Fruit fly (Drosophila melanogaster) whole organism, embryonic: ENCODE measurements around the gene elB.

ENCODE experiments used
- Abd-B ChIP-seq: fragments of 200-800 bp; sonication (Bioruptor generic); optimal IDR thresholded peaks from 2 replicates; lab custom pipeline; 2018; ENCODE audit warnings: missing biosample characterization, mild to moderate bottlenecking, missing genetic modification characterization, moderate library complexity
- Adf1 ChIP-seq: fragments of 200-800 bp; sonication (Bioruptor generic); IDR thresholded peaks from 2 replicates; pipeline ENCODE4 v1.3.6; 2022; ENCODE audit warnings: missing biosample characterization, missing genetic modification characterization
- BtbVII ChIP-seq: fragments of 200-800 bp; sonication (Bioruptor generic); optimal IDR thresholded peaks from 3 replicates; lab custom pipeline; 2017; ENCODE audit warnings: missing biosample characterization, mild to moderate bottlenecking, missing genetic modification characterization
- CG11560 ChIP-seq: fragments of 200-800 bp; sonication (Bioruptor generic); IDR thresholded peaks from 3 replicates; pipeline ENCODE4 v1.3.6; 2022; ENCODE audit warnings: missing biosample characterization, missing genetic modification characterization
- CG12391 ChIP-seq: fragments of 200-800 bp; sonication (Bioruptor generic); optimal IDR thresholded peaks from 3 replicates; lab custom pipeline; 2018; ENCODE audit warnings: missing biosample characterization, mild to moderate bottlenecking, missing genetic modification characterization, moderate library complexity
- CG14441 ChIP-seq: fragments of 200-800 bp; sonication (Bioruptor generic); IDR thresholded peaks from 2 replicates; pipeline ENCODE4 v1.3.6; 2022; ENCODE audit warnings: missing biosample characterization, missing genetic modification characterization
- CG14965 ChIP-seq: fragments of 200-800 bp; sonication (Bioruptor generic); optimal IDR thresholded peaks from 2 replicates; lab custom pipeline; 2016; ENCODE audit warnings: missing biosample characterization, missing genetic modification characterization, borderline replicate concordance
- CG15479 ChIP-seq: fragments of 200-800 bp; sonication (Bioruptor generic); optimal IDR thresholded peaks from 3 replicates; lab custom pipeline; 2019; ENCODE audit warnings: missing biosample characterization, mild to moderate bottlenecking, missing genetic modification characterization, moderate library complexity
- CG2712 ChIP-seq: fragments of 200-800 bp; optimal IDR thresholded peaks from 3 replicates; lab custom pipeline; 2019; ENCODE audit warnings: missing biosample characterization, mild to moderate bottlenecking, missing genetic modification characterization, moderate library complexity
- CG31224 ChIP-seq: fragments of 200-800 bp; sonication (Bioruptor generic); IDR thresholded peaks from 2 replicates; pipeline ENCODE4 v1.3.6; 2022; ENCODE audit warnings: missing biosample characterization, missing genetic modification characterization
- CG4360 ChIP-seq: fragments of 200-800 bp; sonication (Bioruptor generic); IDR thresholded peaks from 2 replicates; pipeline ENCODE4 v1.3.6; 2022; ENCODE audit warnings: missing biosample characterization, missing genetic modification characterization
- CG6689 ChIP-seq: fragments of 200-800 bp; sonication (Bioruptor generic); IDR thresholded peaks from 2 replicates; pipeline ENCODE4 v1.3.6; 2022; ENCODE audit warnings: missing biosample characterization, missing genetic modification characterization
- CG7271 ChIP-seq: fragments of 200-800 bp; sonication (Bioruptor generic); optimal IDR thresholded peaks from 2 replicates; lab custom pipeline; 2018; ENCODE audit warnings: missing biosample characterization, mild to moderate bottlenecking, missing genetic modification characterization, moderate library complexity
- CG9437 ChIP-seq: fragments of 200-800 bp; sonication (Bioruptor generic); optimal IDR thresholded peaks from 2 replicates; lab custom pipeline; 2018; ENCODE audit warnings: missing biosample characterization, mild to moderate bottlenecking, missing genetic modification characterization
- D ChIP-seq, 2 experiments: fragments of 200-800 bp in 1 of 2; fragments of >200 bp in 1 of 2; sonication (Bioruptor generic) in 1 of 2; optimal IDR thresholded peaks; 2 replicates in 1 of 2; 3 replicates in 1 of 2; lab custom pipeline; 2017; ENCODE audit warnings: mild to moderate bottlenecking in 1 of 2, missing biosample characterization in 1 of 2, missing genetic modification characterization in 1 of 2, missing genetic modification reagents in 1 of 2
- Hey ChIP-seq: fragments of 200-800 bp; sonication (Bioruptor generic); optimal IDR thresholded peaks from 3 replicates; lab custom pipeline; 2018; ENCODE audit warnings: missing biosample characterization, mild to moderate bottlenecking, missing genetic modification characterization
- Kr ChIP-seq: fragments of 200-800 bp; sonication (Bioruptor generic); optimal IDR thresholded peaks from 2 replicates; lab custom pipeline; 2017; ENCODE audit warnings: missing biosample characterization, mild to moderate bottlenecking, missing genetic modification characterization
- Neu2 ChIP-seq: fragments of 200-800 bp; sonication (Bioruptor generic); optimal IDR thresholded peaks from 3 replicates; lab custom pipeline; 2016; ENCODE audit warnings: missing biosample characterization, missing genetic modification characterization, borderline replicate concordance
- ac ChIP-seq: fragments of 200-800 bp; sonication (Bioruptor generic); optimal IDR thresholded peaks from 3 replicates; lab custom pipeline; 2017; ENCODE audit warnings: missing biosample characterization, mild to moderate bottlenecking, missing genetic modification characterization
- ara ChIP-seq: fragments of 200-800 bp; sonication (Bioruptor generic); IDR thresholded peaks from 2 replicates; pipeline ENCODE4 v1.3.6; 2022; ENCODE audit warnings: missing biosample characterization, missing genetic modification characterization
- cad ChIP-seq: fragments of >200 bp; optimal IDR thresholded peaks from 2 replicates; lab custom pipeline; 2017; ENCODE audit warnings: missing biosample characterization, missing genetic modification characterization
- caup ChIP-seq: fragments of 200-800 bp; sonication (Bioruptor generic); optimal IDR thresholded peaks from 3 replicates; lab custom pipeline; 2017; ENCODE audit warnings: missing biosample characterization, mild to moderate bottlenecking, missing genetic modification characterization, moderate library complexity; ENCODE audit not compliant: severe bottlenecking
- cg ChIP-seq: fragments of 200-800 bp; sonication (Bioruptor generic); optimal IDR thresholded peaks from 3 replicates; lab custom pipeline; 2019; ENCODE audit warnings: missing biosample characterization, mild to moderate bottlenecking, missing genetic modification characterization, moderate library complexity
- da ChIP-seq: fragments of 200-800 bp; sonication (Bioruptor generic); optimal IDR thresholded peaks from 2 replicates; lab custom pipeline; 2016; ENCODE audit warnings: missing biosample characterization, missing genetic modification characterization
- eyg ChIP-seq: fragments of 200-800 bp; sonication (Bioruptor generic); optimal IDR thresholded peaks from 3 replicates; lab custom pipeline; 2016; ENCODE audit warnings: missing biosample characterization, missing genetic modification characterization
- ftz-f1 ChIP-seq: fragments of 200-800 bp; sonication (Bioruptor generic); optimal IDR thresholded peaks from 2 replicates; lab custom pipeline; 2016; ENCODE audit warnings: missing biosample characterization, missing genetic modification characterization
- gsb-n ChIP-seq: fragments of 200-800 bp; sonication (Bioruptor generic); optimal IDR thresholded peaks from 3 replicates; lab custom pipeline; 2018; ENCODE audit warnings: missing biosample characterization, mild to moderate bottlenecking, missing genetic modification characterization
- hth ChIP-seq: fragments of >200 bp; optimal IDR thresholded peaks from 2 replicates; lab custom pipeline; 2017; ENCODE audit warnings: inconsistent platforms
- kni ChIP-seq: fragments of 200-800 bp; sonication (Bioruptor generic); optimal IDR thresholded peaks from 3 replicates; lab custom pipeline; 2017; ENCODE audit warnings: mild to moderate bottlenecking, missing biosample characterization, missing genetic modification reagents, missing genetic modification characterization
- lmd ChIP-seq: fragments of 200-800 bp; sonication (Bioruptor generic); IDR thresholded peaks from 2 replicates; pipeline ENCODE4 v1.3.6; 2022; ENCODE audit warnings: missing biosample characterization, missing genetic modification characterization
- lov ChIP-seq, 2 experiments: fragments of 200-800 bp in 1 of 2; fragments of >200 bp in 1 of 2; sonication (Bioruptor generic) in 1 of 2; IDR thresholded peaks in 1 of 2; optimal IDR thresholded peaks in 1 of 2; 2 replicates in 1 of 2; 3 replicates in 1 of 2; pipeline versions ENCODE4 v1.3.6 to Lab custom; 2017 to 2022; ENCODE audit warnings: missing biosample characterization in 1 of 2, missing genetic modification characterization in 1 of 2
- odd ChIP-seq: fragments of 200-800 bp; sonication (Bioruptor generic); optimal IDR thresholded peaks from 2 replicates; lab custom pipeline; 2017; ENCODE audit warnings: missing biosample characterization, mild to moderate bottlenecking, missing genetic modification characterization
- prd ChIP-seq, 3 experiments: fragments of >200 bp in 2 of 3; fragments of 200-800 bp in 1 of 3; sonication (Bioruptor generic) in 1 of 3; optimal IDR thresholded peaks in 2 of 3; IDR thresholded peaks in 1 of 3; 2 replicates in 2 of 3; 3 replicates in 1 of 3; pipeline versions ENCODE4 v1.3.6 to Lab custom; 2017 to 2022; ENCODE audit warnings: missing biosample characterization in 1 of 3, missing genetic modification characterization in 1 of 3
- pros ChIP-seq: fragments of 200-800 bp; sonication (Bioruptor generic); optimal IDR thresholded peaks from 3 replicates; lab custom pipeline; 2019; ENCODE audit warnings: missing biosample characterization, mild to moderate bottlenecking, missing genetic modification characterization, moderate library complexity
- stc ChIP-seq: fragments of 200-800 bp; sonication (Bioruptor generic); IDR thresholded peaks from 2 replicates; pipeline ENCODE4 v1.3.6; 2022; ENCODE audit warnings: missing biosample characterization, missing genetic modification characterization
- tll ChIP-seq, 2 experiments: fragments of 200-800 bp in 1 of 2; fragments of >200 bp in 1 of 2; sonication (Bioruptor generic) in 1 of 2; optimal IDR thresholded peaks; 2 replicates each; lab custom pipeline; 2017 to 2019; ENCODE audit warnings: missing biosample characterization in 2 of 2, missing genetic modification characterization in 2 of 2, mild to moderate bottlenecking in 1 of 2, moderate library complexity in 1 of 2
- twi ChIP-seq: fragments of 200-800 bp; optimal IDR thresholded peaks from 2 replicates; lab custom pipeline; 2019; ENCODE audit warnings: missing biosample characterization, mild to moderate bottlenecking, missing genetic modification characterization, moderate library complexity
- zen ChIP-seq: fragments of 200-800 bp; sonication (Bioruptor generic); optimal IDR thresholded peaks from 3 replicates; lab custom pipeline; 2018; ENCODE audit warnings: missing biosample characterization, mild to moderate bottlenecking, missing genetic modification characterization, moderate library complexity

elB gene

DNA sequence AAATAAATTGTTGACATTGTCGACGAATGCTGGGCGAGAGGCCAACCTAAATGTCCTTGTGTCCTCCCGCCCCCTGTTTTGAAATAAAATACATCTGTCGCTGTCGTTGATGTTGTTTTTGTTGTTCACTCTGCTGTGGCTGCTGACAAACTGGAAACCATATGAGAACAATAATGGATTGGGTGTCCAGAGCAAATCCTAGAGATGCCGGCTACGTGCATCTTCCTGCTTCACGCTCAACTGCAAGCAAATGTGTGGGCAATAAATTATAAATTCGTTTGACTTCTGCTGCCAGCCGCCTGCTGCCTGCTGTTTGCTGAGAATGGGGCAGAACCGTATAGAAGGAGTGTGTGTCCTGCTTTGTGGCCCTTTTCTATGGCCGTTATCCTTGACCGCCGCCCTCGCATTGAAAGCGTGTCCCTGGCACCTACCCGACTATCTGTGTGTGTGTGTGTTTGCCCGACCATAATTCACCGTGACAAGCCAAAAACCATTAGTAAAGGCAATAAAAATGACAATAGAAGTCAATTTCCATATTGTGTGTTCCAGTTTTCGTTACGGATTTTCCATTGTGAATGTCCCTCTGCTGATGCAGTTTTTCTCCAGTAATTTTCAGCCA, 34.4 kb upstream of the elB start:
- TF ChIP-seq zen (tag; lab: Kevin White, UChicago) (peak; percentile 92), D (optimal IDR thresholded peaks at IDR 0.05; lab: Kevin White, UChicago) (peak; percentile 99), D (GFP tag; optimal IDR thresholded peaks at IDR 0.05; lab: Kevin White, UChicago) (peak; percentile 16), ftz-f1 (GFP tag; lab: Kevin White, UChicago) (no peak), da (GFP tag; lab: Kevin White, UChicago) (peak; percentile 9), CG11560 (tag; lab: Robert Waterston, UW) (no peak), Hey (tag; lab: Kevin White, UChicago) (peak; percentile 15), CG15479 (GFP tag; lab: Kevin White, UChicago) (peak; percentile 13), gsb-n (tag; lab: Kevin White, UChicago) (peak; percentile 75), Kr (peak; percentile 88), CG14441 (GFP tag; lab: Robert Waterston, UW) (0 out of 2 replicates have a peak, but pooled peaks have one; percentile 22), hth (peak; percentile 39), twi (tag; lab: Kevin White, UChicago) (peak; percentile 99), stc (0 out of 2 replicates have a peak, but pooled peaks have one; percentile 13), prd (optimal IDR thresholded peaks at IDR 0.05; lab: Kevin White, UChicago) (no peak), prd (GFP tag; IDR thresholded peaks at IDR 0.05; lab: Robert Waterston, UW) (peak; percentile 67; the same call in 1 of the 3 replicates), kni (GFP tag; lab: Kevin White, UChicago) (peak; percentile 40), CG31224 (GFP tag; lab: Robert Waterston, UW) (0 out of 2 replicates have a peak, but pooled peaks have one; percentile 21), lov (optimal IDR thresholded peaks at IDR 0.05; lab: Kevin White, UChicago) (no peak), lov (GFP tag; IDR thresholded peaks at IDR 0.05; lab: Robert Waterston, UW) (0 out of 3 replicates have a peak, but pooled peaks have one; percentile 45), cad (peak; percentile 91), CG9437 (GFP tag; lab: Kevin White, UChicago) (no peak), Abd-B (GFP tag; lab: Kevin White, UChicago) (peak; percentile 25), CG7271 (tag; lab: Kevin White, UChicago) (peak; percentile 33), odd (GFP tag; lab: Kevin White, UChicago) (peak; percentile 32), CG12391 (tag; lab: Kevin White, UChicago) (no peak), pros (GFP tag; lab: Kevin White, UChicago) (peak; percentile 52), cg (peak; percentile 34), BtbVII (GFP tag; lab: Kevin White, UChicago) (no peak), CG6689 (GFP tag; lab: Robert Waterston, UW) (0 out of 2 replicates have a peak, but pooled peaks have one; percentile 11), CG4360 (GFP tag; lab: Robert Waterston, UW) (peak; percentile 70), CG2712 (tag; lab: Kevin White, UChicago) (peak; percentile 17), Neu2 (no peak), eyg (GFP tag; lab: Kevin White, UChicago) (no peak), caup (GFP tag; lab: Kevin White, UChicago) (no peak), lmd (GFP tag; lab: Robert Waterston, UW) (no peak), CG14965 (GFP tag; lab: Kevin White, UChicago) (no peak), ac (GFP tag; lab: Kevin White, UChicago) (peak; percentile 2), tll (GFP tag; optimal IDR thresholded peaks at IDR 0.05; lab: Kevin White, UChicago) (peak in 1 of 2 experiments; percentile 97), Adf1 (GFP tag; lab: Robert Waterston, UW) (no peak), ara (GFP tag; lab: Robert Waterston, UW) (no peak)
